Worm (Caenorhabditis elegans): ENCODE measurements around the gene dcap-2.

DNA sequence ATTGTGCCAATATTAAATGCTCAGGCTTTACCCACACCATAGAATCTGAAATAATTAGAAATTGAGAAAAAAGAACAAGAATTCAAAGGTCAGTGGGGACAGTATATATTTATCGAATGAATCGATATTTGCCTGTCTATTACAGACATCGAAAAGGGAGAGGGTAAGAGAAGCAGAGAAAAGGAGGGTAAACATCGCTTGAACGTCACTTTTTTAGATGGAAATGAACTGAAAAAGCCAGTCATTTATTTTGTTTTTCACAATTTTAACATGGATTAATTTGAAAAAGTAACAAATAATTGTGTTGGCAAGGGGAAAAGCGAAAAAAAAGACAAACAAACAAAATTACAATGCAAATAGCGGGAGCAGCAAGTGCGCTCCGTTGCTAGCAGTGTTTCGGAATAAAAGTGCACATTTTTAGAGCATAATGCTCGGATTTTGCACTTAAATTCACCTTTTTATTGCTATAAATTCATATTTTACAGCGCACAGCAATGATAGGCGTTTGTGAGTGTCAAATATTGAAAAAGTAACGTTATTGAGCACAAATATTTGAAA is 18.8 kb downstream of the dcap-2 start, which contains the start of gene tbc-9:
- TF ChIP-seq nhr-11 (tag; optimal IDR thresholded peaks at IDR 0.05) (no peak), odd-2 (tag; optimal IDR thresholded peaks at IDR 0.05) (no peak), pqm-1 (tag; optimal IDR thresholded peaks at IDR 0.05) (no peak), pha-4 (tag; optimal IDR thresholded peaks at IDR 0.05) (no peak), ceh-9 (tag; optimal IDR thresholded peaks at IDR 0.05) (no peak), lin-11 (tag; optimal IDR thresholded peaks at IDR 0.05) (no peak), pat-9 (tag; optimal IDR thresholded peaks at IDR 0.05) (no peak), ama-1 (optimal IDR thresholded peaks at IDR 0.05) (no peak), nhr-232 (tag; optimal IDR thresholded peaks at IDR 0.05) (no peak), ttx-3 (tag; optimal IDR thresholded peaks at IDR 0.05) (no peak), ceh-18 (tag; optimal IDR thresholded peaks at IDR 0.05) (no peak), che-1 (tag; optimal IDR thresholded peaks at IDR 0.05) (no peak), pag-3 (tag; optimal IDR thresholded peaks at IDR 0.05; ENCODE audit: borderline replicate concordance) (no peak)
